Fruit fly (Drosophila melanogaster): ENCODE measurements around the gene CG9689.

The CG9689 gene

dm6 chrX:9897599-9897998 lies 15.8 kb downstream of the CG9689 start:
- no peak for TF ChIP-seq CG6854 (GFP tag; optimal IDR thresholded peaks at IDR 0.05)
- peak; percentile 85 for TF ChIP-seq ftz-f1 (GFP tag; optimal IDR thresholded peaks at IDR 0.05)
- no peak for TF ChIP-seq zf30C (GFP tag; optimal IDR thresholded peaks at IDR 0.05)
- peak; percentile 79; the same call in 1 of the 4 replicates for TF ChIP-seq chinmo (GFP tag; IDR thresholded peaks at IDR 0.05; ENCODE audit: partially characterized antibody)
- no peak for TF ChIP-seq otp (GFP tag; IDR thresholded peaks at IDR 0.05)
- TF ChIP-seq sd (tag; optimal IDR thresholded peaks at IDR 0.05), result peak; percentile 29
- peak; percentile 30 for TF ChIP-seq CG12769 (tag; optimal IDR thresholded peaks at IDR 0.05)
- TF ChIP-seq tap (tag; optimal IDR thresholded peaks at IDR 0.05), result no peak

dm6 chrX:9899535-9900179 lies 17.9 kb downstream of the CG9689 start, which contains the start of gene CG15249:
CG15249 (minus strand) TSS chrX:9899585.
- no peak for TF ChIP-seq GATAe (GFP tag; conservative IDR thresholded peaks at IDR 0.05)
- TF ChIP-seq CG8478 (optimal IDR thresholded peaks at IDR 0.05), result no peak
- TF ChIP-seq CG1832 (GFP tag; optimal IDR thresholded peaks at IDR 0.05), result no peak
- no peak for TF ChIP-seq Ravus (GFP tag; IDR thresholded peaks at IDR 0.05)
- no peak for TF ChIP-seq ac (GFP tag; optimal IDR thresholded peaks at IDR 0.05)
- no peak for TF ChIP-seq sens (GFP tag)
- TF ChIP-seq NFAT (GFP tag; IDR thresholded peaks at IDR 0.05), result no peak
- no peak for TF ChIP-seq prd (optimal IDR thresholded peaks at IDR 0.05)
- TF ChIP-seq prd (GFP tag; IDR thresholded peaks at IDR 0.05), result no peak; the same call in 2 of the 3 replicates
- TF ChIP-seq psq (GFP tag; optimal IDR thresholded peaks at IDR 0.05), result no peak
- TF ChIP-seq Tbp (GFP tag; optimal IDR thresholded peaks at IDR 0.05), result no peak
- no peak for TF ChIP-seq ara (GFP tag; IDR thresholded peaks at IDR 0.05)
- no peak for TF ChIP-seq Dip3 (GFP tag; optimal IDR thresholded peaks at IDR 0.05)
- no peak for TF ChIP-seq schlank (tag; optimal IDR thresholded peaks at IDR 0.05)
- no peak for TF ChIP-seq jumu (GFP tag; optimal IDR thresholded peaks at IDR 0.05)
- no peak for TF ChIP-seq cato (GFP tag; optimal IDR thresholded peaks at IDR 0.05; ENCODE audit: borderline replicate concordance)
- no peak for TF ChIP-seq CG13624 (GFP tag; optimal IDR thresholded peaks at IDR 0.05)
- no peak for TF ChIP-seq CG6765 (GFP tag; optimal IDR thresholded peaks at IDR 0.05)
- TF ChIP-seq zfh1 (GFP tag; IDR thresholded peaks at IDR 0.05), result no peak
- TF ChIP-seq pho (GFP tag; optimal IDR thresholded peaks at IDR 0.05), result no peak
- TF ChIP-seq Atf3 (GFP tag; optimal IDR thresholded peaks at IDR 0.05), result no peak
- peak; percentile 73 for TF ChIP-seq Oli (tag; optimal IDR thresholded peaks at IDR 0.05)
- TF ChIP-seq caup (GFP tag; optimal IDR thresholded peaks at IDR 0.05; ENCODE audit: severe bottlenecking), result no peak
- no peak for TF ChIP-seq CG12104 (GFP tag; optimal IDR thresholded peaks at IDR 0.05)
- TF ChIP-seq CG33213 (GFP tag; optimal IDR thresholded peaks at IDR 0.05), result no peak
- no peak for TF ChIP-seq Fer3 (tag; optimal IDR thresholded peaks at IDR 0.05)
- TF ChIP-seq dysf (GFP tag; IDR thresholded peaks at IDR 0.05), result peak; percentile 51; the same call in 1 of the 3 replicates
- no peak for TF ChIP-seq kay (GFP tag; optimal IDR thresholded peaks at IDR 0.05)
- no peak for TF ChIP-seq hb (GFP tag; IDR thresholded peaks at IDR 0.05; ENCODE audit: partially characterized antibody)
- peak; percentile 66 for TF ChIP-seq CG13296 (GFP tag; optimal IDR thresholded peaks at IDR 0.05)
- peak; percentile 58 for TF ChIP-seq run (tag; optimal IDR thresholded peaks at IDR 0.05)
- TF ChIP-seq Xbp1 (GFP tag; optimal IDR thresholded peaks at IDR 0.05), result peak; percentile 21
- no peak for TF ChIP-seq sob (GFP tag; IDR thresholded peaks at IDR 0.05)
- TF ChIP-seq Hr39 (optimal IDR thresholded peaks at IDR 0.05), result no peak
- TF ChIP-seq CG7745 (tag; optimal IDR thresholded peaks at IDR 0.05), result no peak
- no peak for TF ChIP-seq bab2 (GFP tag; optimal IDR thresholded peaks at IDR 0.05)
- peak; percentile 23 for TF ChIP-seq ind (GFP tag; optimal IDR thresholded peaks at IDR 0.05)
- no peak for TF ChIP-seq CG1024 (GFP tag; IDR thresholded peaks at IDR 0.05)
- TF ChIP-seq tx (GFP tag; optimal IDR thresholded peaks at IDR 0.05), result no peak
- no peak for TF ChIP-seq CG13123 (GFP tag; optimal IDR thresholded peaks at IDR 0.05)
- no peak for TF ChIP-seq Elba2 (GFP tag; optimal IDR thresholded peaks at IDR 0.05)
- TF ChIP-seq CG34224 (GFP tag; IDR thresholded peaks at IDR 0.05; ENCODE audit: partially characterized antibody), result no peak
- TF ChIP-seq fru (optimal IDR thresholded peaks at IDR 0.05), result no peak
